Worm (Caenorhabditis elegans) whole organism, midembryonic: Measurements from ENCODE around the gene ZK622.1.

Experiments
- T22C8.4 ChIP-seq: fragments of 200-800 bp; sonication (Bioruptor generic); IDR thresholded peaks from 2 replicates; pipeline ENCODE4 v1.3.6; 2022; ENCODE audit warnings: missing genetic modification characterization, missing compliant biosample characterization
- flt-1 ChIP-seq: fragments of 200-800 bp; sonication (Bioruptor generic); IDR thresholded peaks from 2 replicates; pipeline ENCODE4 v1.3.6; 2022; ENCODE audit warnings: missing genetic modification characterization, missing compliant biosample characterization
- med-1 ChIP-seq: sonication (generic microtip); optimal IDR thresholded peaks from 2 replicates; lab custom pipeline; 2017; ENCODE audit warnings: missing genetic modification characterization, mild to moderate bottlenecking, missing compliant biosample characterization, antibody characterized with exemption, missing genetic modification reagents; ENCODE audit not compliant: insufficient read depth
- ref-1 ChIP-seq: fragments of 200-800 bp; sonication (Bioruptor generic); conservative IDR thresholded peaks from 2 replicates; pipeline ENCODE4 v1.3.6; 2022; ENCODE audit warnings: missing genetic modification reagents, missing genetic modification characterization, missing compliant biosample characterization
- tab-1 ChIP-seq: fragments of 200-800 bp; sonication (Bioruptor generic); IDR thresholded peaks from 2 replicates; pipeline ENCODE4 v1.3.6; 2022; ENCODE audit warnings: missing genetic modification characterization, missing compliant biosample characterization
- ztf-23 ChIP-seq: fragments of 200-800 bp; sonication (Bioruptor generic); IDR thresholded peaks from 2 replicates; pipeline ENCODE4 v1.3.6; 2022; ENCODE audit warnings: missing genetic modification reagents, missing genetic modification characterization, missing compliant biosample characterization

DNA sequence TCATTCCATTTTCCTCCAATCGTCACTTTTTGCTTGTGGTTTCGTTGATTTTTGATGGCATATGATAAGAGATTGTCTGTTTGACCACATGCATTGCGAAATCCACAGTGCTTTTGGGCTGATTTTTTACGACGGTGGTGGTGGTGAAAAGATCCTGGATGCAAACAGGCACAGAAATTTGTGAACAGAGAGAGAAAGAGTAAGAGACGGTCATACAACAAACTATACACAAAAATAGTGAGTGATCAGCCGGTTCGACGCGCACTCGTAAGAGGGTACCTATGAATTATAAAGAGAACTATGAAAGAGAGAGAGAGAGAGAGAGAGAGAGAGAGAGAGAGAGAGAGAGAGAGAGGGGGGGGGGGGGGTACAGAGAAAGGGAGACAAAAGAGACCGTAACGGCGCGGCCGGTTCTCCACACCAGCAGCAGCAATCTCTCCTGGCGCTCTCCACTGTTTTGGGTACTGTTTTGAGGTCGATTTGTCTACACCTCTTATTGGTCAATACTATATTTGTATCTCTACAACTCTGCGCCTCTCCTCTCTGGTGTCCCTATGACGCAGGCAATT, 28.2 kb downstream of the ZK622.1 start:
- TF ChIP-seq ztf-23 (GFP tag; lab: Robert Waterston, UW) (no peak), med-1 (GFP tag; lab: Kevin White, UChicago) (no peak), T22C8.4 (GFP tag; lab: Robert Waterston, UW) (no peak), ref-1 (GFP tag; lab: Robert Waterston, UW) (no peak), tab-1 (GFP tag; lab: Robert Waterston, UW) (no peak), flt-1 (GFP tag; lab: Robert Waterston, UW) (no peak)
